Worm (Caenorhabditis elegans) whole organism, young adult: ENCODE data around the gene F58B4.5.

Source experiments
- F57C9.4 ChIP-seq: sonication (generic microtip); optimal IDR thresholded peaks from 2 replicates; lab custom pipeline; 2017; ENCODE audit warnings: mild to moderate bottlenecking, missing genetic modification characterization, missing compliant biosample characterization
- akir-1 ChIP-seq: fragments of 200-800 bp; sonication (Bioruptor generic); optimal IDR thresholded peaks from 2 replicates; lab custom pipeline; 2018; ENCODE audit warnings: mild to moderate bottlenecking, missing genetic modification characterization, moderate library complexity, missing compliant biosample characterization
- ceh-27 ChIP-seq: fragments of 200-800 bp; sonication (Bioruptor generic); optimal IDR thresholded peaks from 2 replicates; lab custom pipeline; 2018; ENCODE audit warnings: mild to moderate bottlenecking, missing genetic modification characterization, moderate library complexity, missing compliant biosample characterization
- ceh-79 ChIP-seq: sonication (generic microtip); optimal IDR thresholded peaks from 2 replicates; lab custom pipeline; 2017; ENCODE audit warnings: mild to moderate bottlenecking, missing genetic modification characterization, missing compliant biosample characterization
- lin-54 ChIP-seq: fragments of 200-800 bp; sonication (Bioruptor generic); optimal IDR thresholded peaks from 2 replicates; lab custom pipeline; 2018; ENCODE audit warnings: mild to moderate bottlenecking, missing genetic modification characterization, missing compliant biosample characterization
- sptf-2 ChIP-seq: fragments of 200-800 bp; sonication (Bioruptor generic); optimal IDR thresholded peaks from 2 replicates; lab custom pipeline; 2018; ENCODE audit warnings: mild to moderate bottlenecking, missing genetic modification characterization, missing compliant biosample characterization
- unc-62 ChIP-seq: fragments of 150-350 bp; optimal IDR thresholded peaks from 2 replicates; lab custom pipeline; 2014; ENCODE audit warnings: missing biosample characterization, missing genetic modification reagents, missing genetic modification characterization
- ztf-22 ChIP-seq: fragments of 200-800 bp; sonication (Bioruptor generic); optimal IDR thresholded peaks from 2 replicates; lab custom pipeline; 2018; ENCODE audit warnings: mild to moderate bottlenecking, missing genetic modification characterization, moderate library complexity, missing compliant biosample characterization

DNA sequence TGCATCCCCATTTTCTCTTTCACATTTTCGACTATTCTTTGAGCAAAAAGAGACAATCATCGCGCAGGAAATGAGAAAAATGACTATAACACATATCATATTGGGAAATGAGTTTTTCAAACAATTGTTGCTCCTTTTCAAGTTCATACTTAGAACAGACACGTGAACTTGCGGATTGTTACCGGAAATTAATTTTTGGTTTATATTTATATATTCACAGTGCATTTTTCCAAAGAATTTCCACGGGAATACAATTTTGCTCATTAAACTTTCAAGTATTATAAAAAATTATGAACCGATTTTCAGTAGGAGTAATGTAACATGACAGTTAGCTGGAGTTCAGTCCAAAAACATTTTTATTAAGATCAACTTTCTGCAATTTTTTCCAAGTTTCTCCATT lies 9.3 kb upstream of the F58B4.5 start, which contains the start of gene F58B4.7:
- TF ChIP-seq sptf-2 (GFP tag; lab: Kevin White, UChicago) = no peak
- TF ChIP-seq F57C9.4 (tag; lab: Kevin White, UChicago) = no peak
- TF ChIP-seq ceh-79 (tag; lab: Kevin White, UChicago) = no peak
- TF ChIP-seq ceh-27 (GFP tag; lab: Kevin White, UChicago) = no peak
- no peak for TF ChIP-seq lin-54
- no peak for TF ChIP-seq akir-1 (GFP tag; lab: Kevin White, UChicago)
- no peak for TF ChIP-seq unc-62 (GFP tag; lab: Kevin White, UChicago)
- no peak for TF ChIP-seq ztf-22 (GFP tag; lab: Kevin White, UChicago)
